Worm (Caenorhabditis elegans) whole organism, L2 larva: Measurements from ENCODE around the gene math-14.

Experiments
- ama-1 ChIP-seq: fragments of 150-350 bp; optimal IDR thresholded peaks from 2 replicates; lab custom pipeline; 2018; ENCODE audit warnings: inconsistent platforms
- ceh-16 ChIP-seq: fragments of 150-350 bp; optimal IDR thresholded peaks from 2 replicates; lab custom pipeline; 2014; ENCODE audit warnings: missing biosample characterization, missing genetic modification characterization
- dmd-4 ChIP-seq: sonication (generic microtip); optimal IDR thresholded peaks from 2 replicates; lab custom pipeline; 2017; ENCODE audit warnings: missing biosample characterization, missing genetic modification characterization
- lin-39 ChIP-seq: fragments of 150-350 bp; optimal IDR thresholded peaks from 2 replicates; lab custom pipeline; 2014; ENCODE audit warnings: missing biosample characterization, missing genetic modification reagents, missing genetic modification characterization
- lsy-2 ChIP-seq, 2 experiments: fragments of 150-350 bp in 1 of 2; sonication (generic microtip) in 1 of 2; optimal IDR thresholded peaks; 2 replicates each; lab custom pipeline; 2014 to 2017; ENCODE audit warnings: missing biosample characterization in 2 of 2, missing genetic modification characterization in 2 of 2
- mbf-1 ChIP-seq: sonication (generic microtip); optimal IDR thresholded peaks from 2 replicates; lab custom pipeline; 2017; ENCODE audit warnings: missing biosample characterization, missing genetic modification characterization
- nhr-23 ChIP-seq: fragments of 150-350 bp; optimal IDR thresholded peaks from 2 replicates; lab custom pipeline; 2014; ENCODE audit warnings: missing biosample characterization, missing genetic modification reagents, missing genetic modification characterization
- nhr-25 ChIP-seq: fragments of 150-350 bp; sonication (generic microtip); optimal IDR thresholded peaks from 3 replicates; lab custom pipeline; 2014; ENCODE audit warnings: missing biosample characterization, missing genetic modification characterization

- TF ChIP-seq nhr-23 (tag; lab: Kevin White, UChicago) (no peak), mbf-1 (tag; lab: Kevin White, UChicago) (no peak), dmd-4 (tag; lab: Kevin White, UChicago) (no peak), nhr-25 (no peak), lsy-2 (tag; optimal IDR thresholded peaks at IDR 0.05; lab: Kevin White, UChicago) (no peak), ceh-16 (tag; lab: Kevin White, UChicago) (no peak), lin-39 (tag; lab: Kevin White, UChicago) (no peak), ama-1 (no peak)
Observed at ce11 chrII:1884635-1885034, 15.4 kb downstream of the math-14 start, which contains the start of gene math-6.
